Fruit fly (Drosophila melanogaster): ENCODE data around the gene acs.

The acs gene

DNA sequence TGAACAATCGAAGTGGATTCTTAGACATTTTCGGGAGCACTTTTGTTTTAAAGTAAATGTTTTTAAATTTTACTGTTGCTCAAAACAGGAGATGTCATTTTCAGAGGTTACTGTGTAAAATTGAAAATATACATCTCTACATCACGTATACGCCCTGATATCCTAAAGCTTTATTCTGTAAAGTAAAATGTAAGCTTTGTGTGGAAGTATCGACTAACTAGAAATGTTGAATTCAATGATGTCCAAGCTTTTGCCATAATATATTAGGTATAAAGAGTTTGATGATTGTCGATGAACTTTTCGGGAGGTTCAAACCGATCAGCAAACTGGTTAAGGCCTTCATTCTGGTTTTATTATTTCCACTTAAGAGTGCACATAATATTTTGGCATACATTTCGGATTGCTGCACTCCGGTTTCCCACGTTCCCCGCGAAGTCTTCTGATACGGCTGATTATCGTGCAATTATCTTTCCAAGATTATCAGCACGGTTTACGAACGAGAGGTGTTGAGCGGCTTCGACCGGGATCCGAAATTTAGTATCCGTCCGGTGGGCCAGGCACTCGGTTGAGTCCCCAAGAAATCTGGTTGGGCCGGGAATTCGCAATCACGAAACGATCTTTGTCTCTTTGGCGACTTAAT is at the start of gene acs, which contains the start of gene CG11815:
Gene acs (plus strand): TSS at position 536 of the 640 bp plus-strand sequence.
Gene CG11815 (minus strand): TSS at position 98 of the 640 bp plus-strand sequence.
- TF ChIP-seq knrl (GFP tag; IDR thresholded peaks at IDR 0.05; ENCODE audit: partially characterized antibody) (peak; percentile 36; the same call in 1 of the 3 replicates), Scr (GFP tag; IDR thresholded peaks at IDR 0.05; ENCODE audit: partially characterized antibody) (no peak), HLH4C (GFP tag; IDR thresholded peaks at IDR 0.05; ENCODE audit: partially characterized antibody) (0 out of 3 replicates have a peak, but pooled peaks have one; percentile 3), amos (GFP tag; IDR thresholded peaks at IDR 0.05; ENCODE audit: partially characterized antibody) (peak; percentile 39; the same call in 1 of the 2 replicates), CG3995 (GFP tag; optimal IDR thresholded peaks at IDR 0.05) (no peak), CG16863 (GFP tag; optimal IDR thresholded peaks at IDR 0.05) (no peak), CG7372 (GFP tag; IDR thresholded peaks at IDR 0.05) (0 out of 2 replicates have a peak, but pooled peaks have one; percentile 36), CG5180 (GFP tag; optimal IDR thresholded peaks at IDR 0.05) (peak; percentile 79), Dbx (GFP tag; IDR thresholded peaks at IDR 0.05) (0 out of 3 replicates have a peak, but pooled peaks have one; percentile 1), CG12769 (tag; optimal IDR thresholded peaks at IDR 0.05) (peak; percentile 5), CG8290 (GFP tag; optimal IDR thresholded peaks at IDR 0.05) (no peak), CG8290 (tag; optimal IDR thresholded peaks at IDR 0.05) (peak in 1 of 2 experiments; percentile 7), CG16813 (GFP tag; IDR thresholded peaks at IDR 0.05; ENCODE audit: partially characterized antibody) (0 out of 3 replicates have a peak, but pooled peaks have one; percentile 23), Myb (GFP tag; optimal IDR thresholded peaks at IDR 0.05) (peak; percentile 19), Med (GFP tag) (peak; percentile 63), ind (GFP tag; optimal IDR thresholded peaks at IDR 0.05) (no peak), Bgb (GFP tag; IDR thresholded peaks at IDR 0.05; ENCODE audit: partially characterized antibody) (peak; percentile 81), HmgZ (tag; optimal IDR thresholded peaks at IDR 0.05) (peak; percentile 42), bbx (GFP tag; IDR thresholded peaks at IDR 0.05; ENCODE audit: partially characterized antibody) (peak; percentile 33; the same call in 1 of the 2 replicates), HmgD (GFP tag; optimal IDR thresholded peaks at IDR 0.05) (no peak), sr (GFP tag; IDR thresholded peaks at IDR 0.05) (no peak), pita (GFP tag; optimal IDR thresholded peaks at IDR 0.05) (peak; percentile 20), Ets65A (GFP tag) (peak; percentile 41), Opbp (GFP tag; IDR thresholded peaks at IDR 0.05; ENCODE audit: partially characterized antibody) (no peak), pzg (GFP tag; optimal IDR thresholded peaks at IDR 0.05) (peak; percentile 3), chinmo (GFP tag; IDR thresholded peaks at IDR 0.05; ENCODE audit: partially characterized antibody) (peak; percentile 55; the same call in 1 of the 4 replicates), CTCF (GFP tag; optimal IDR thresholded peaks at IDR 0.05) (peak; percentile 78)

DNA sequence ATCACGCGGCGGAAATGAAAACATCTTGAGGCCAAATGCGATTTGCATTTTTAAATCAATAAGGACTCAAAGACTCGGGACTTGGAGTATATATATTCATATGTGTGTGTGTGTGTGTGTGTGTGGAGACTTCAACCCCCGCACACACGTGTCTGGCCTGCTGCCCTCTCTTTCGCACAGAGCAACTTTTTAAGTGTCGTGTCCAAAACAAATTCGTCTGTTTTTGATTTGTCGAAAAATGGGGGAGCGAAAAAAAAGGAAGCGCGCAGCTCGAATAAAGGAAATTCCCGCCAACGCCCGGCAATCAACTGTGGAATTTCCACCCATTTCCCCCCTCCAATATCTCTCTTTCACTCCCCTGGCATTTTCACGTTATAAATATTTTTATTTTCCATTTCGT is 42.5 kb upstream of the acs start:
- TF ChIP-seq so (GFP tag; IDR thresholded peaks at IDR 0.05) (no peak), lmd (GFP tag; IDR thresholded peaks at IDR 0.05) (no peak), seq (GFP tag; IDR thresholded peaks at IDR 0.05) (peak; percentile 55), Neu2 (GFP tag; optimal IDR thresholded peaks at IDR 0.05; ENCODE audit: borderline replicate concordance) (no peak), ATbp (GFP tag; optimal IDR thresholded peaks at IDR 0.05) (no peak), E2f1 (GFP tag; IDR thresholded peaks at IDR 0.05) (no peak), Oaz (GFP tag; IDR thresholded peaks at IDR 0.05) (no peak), exex (tag; optimal IDR thresholded peaks at IDR 0.05) (no peak), CG30431 (GFP tag; optimal IDR thresholded peaks at IDR 0.05) (no peak), nerfin-1 (tag; optimal IDR thresholded peaks at IDR 0.05) (peak; percentile 35), CG17361 (GFP tag; IDR thresholded peaks at IDR 0.05) (no peak), crol (GFP tag; IDR thresholded peaks at IDR 0.05) (0 out of 2 replicates have a peak, but pooled peaks have one; percentile 9), Kr (GFP tag; optimal IDR thresholded peaks at IDR 0.05) (no peak), Ets65A (GFP tag) (no peak), ken (GFP tag; IDR thresholded peaks at IDR 0.05) (no peak), wor (GFP tag; IDR thresholded peaks at IDR 0.05) (no peak), Hey (tag; optimal IDR thresholded peaks at IDR 0.05) (peak; percentile 15), lov (optimal IDR thresholded peaks at IDR 0.05) (no peak), lov (GFP tag; IDR thresholded peaks at IDR 0.05) (no peak), Nf-YB (GFP tag; optimal IDR thresholded peaks at IDR 0.05) (peak; percentile 85), vfl (GFP tag; optimal IDR thresholded peaks at IDR 0.05) (no peak), sd (tag; optimal IDR thresholded peaks at IDR 0.05) (peak; percentile 41), CG15514 (GFP tag; optimal IDR thresholded peaks at IDR 0.05) (no peak), bowl (GFP tag; IDR thresholded peaks at IDR 0.05) (no peak)

Data from whole organism, embryonic.